Fruit fly (Drosophila melanogaster): ENCODE measurements around the gene CG15760.

The CG15760 gene

dm6 chrX:13717982-13718402, 48.5 kb downstream of the CG15760 start, which contains the start of gene Nadsyn:
Gene Nadsyn (minus strand): TSS chrX:13718285.
- TF ChIP-seq psq (optimal IDR thresholded peaks at IDR 0.05), result no peak
- TF ChIP-seq Sin3A (optimal IDR thresholded peaks at IDR 0.05), result no peak
- TF ChIP-seq ttk (optimal IDR thresholded peaks at IDR 0.05), result no peak
- no peak for TF ChIP-seq insv (optimal IDR thresholded peaks at IDR 0.05)
- TF ChIP-seq h (optimal IDR thresholded peaks at IDR 0.05), result no peak
- no peak for TF ChIP-seq Myc (optimal IDR thresholded peaks at IDR 0.05)

DNA sequence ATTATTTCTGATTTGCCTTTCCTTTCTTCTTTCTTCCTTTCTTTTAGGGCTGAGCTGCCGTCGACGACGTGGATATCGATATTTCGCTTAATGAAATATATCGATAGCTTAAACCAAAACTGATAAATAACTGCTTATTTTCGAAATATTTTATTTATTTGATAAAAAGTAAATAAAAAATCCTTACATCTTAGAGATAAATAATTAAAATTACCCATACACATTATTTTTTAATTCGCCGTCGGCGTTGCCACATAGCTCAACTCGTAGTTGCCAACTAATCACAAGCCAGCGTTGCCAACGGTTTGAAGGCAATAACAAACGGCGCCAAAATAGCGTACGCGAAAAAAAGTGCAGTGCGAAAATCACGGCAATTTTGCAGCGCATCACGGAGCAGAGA, 52.4 kb downstream of the CG15760 start, which contains the start of the genes Mrgn1 and mus101:
Mrgn1 (minus strand) TSS at position 44 of the 400 bp plus-strand sequence.
mus101 (plus strand) TSS at position 313 of the 400 bp plus-strand sequence.
- TF ChIP-seq insv (optimal IDR thresholded peaks at IDR 0.05) (no peak), Sin3A (optimal IDR thresholded peaks at IDR 0.05) (no peak), psq (optimal IDR thresholded peaks at IDR 0.05) (no peak), Myc (optimal IDR thresholded peaks at IDR 0.05) (no peak), h (optimal IDR thresholded peaks at IDR 0.05) (no peak), ttk (optimal IDR thresholded peaks at IDR 0.05) (no peak)
